Fruit fly (Drosophila melanogaster) whole organism, embryonic: ENCODE results near the gene RpS29.

Experiments
- CG10267 ChIP-seq: fragments of 200-800 bp; sonication (Bioruptor generic); optimal IDR thresholded peaks from 2 replicates; lab custom pipeline; 2018; ENCODE audit warnings: missing biosample characterization, mild to moderate bottlenecking, missing genetic modification characterization, moderate library complexity
- CG10654 ChIP-seq: fragments of 200-800 bp; sonication (Bioruptor generic); optimal IDR thresholded peaks from 2 replicates; lab custom pipeline; 2016; ENCODE audit warnings: missing biosample characterization, missing genetic modification characterization
- CG10959 ChIP-seq: fragments of 200-800 bp; sonication (Bioruptor generic); IDR thresholded peaks from 2 replicates; pipeline ENCODE4 v1.3.6; 2022; ENCODE audit warnings: missing biosample characterization, missing genetic modification characterization
- CG11723 ChIP-seq: fragments of 200-800 bp; sonication (Bioruptor generic); optimal IDR thresholded peaks from 2 replicates; lab custom pipeline; 2017; ENCODE audit warnings: missing biosample characterization, mild to moderate bottlenecking, missing genetic modification characterization
- CG12744 ChIP-seq: fragments of 200-800 bp; sonication (Bioruptor generic); optimal IDR thresholded peaks from 2 replicates; lab custom pipeline; 2016; ENCODE audit warnings: missing biosample characterization, missing genetic modification characterization
- CG13424 ChIP-seq: fragments of 200-800 bp; sonication (Bioruptor generic); optimal IDR thresholded peaks from 2 replicates; lab custom pipeline; 2019; ENCODE audit warnings: missing biosample characterization, mild to moderate bottlenecking, missing genetic modification characterization, moderate library complexity
- CG17359 ChIP-seq: fragments of 200-800 bp; sonication (Bioruptor generic); optimal IDR thresholded peaks from 3 replicates; lab custom pipeline; 2018; ENCODE audit warnings: missing biosample characterization, mild to moderate bottlenecking, missing genetic modification characterization, moderate library complexity
- CG17385 ChIP-seq: fragments of 200-800 bp; sonication (Bioruptor generic); optimal IDR thresholded peaks from 3 replicates; lab custom pipeline; 2018; ENCODE audit warnings: missing biosample characterization, mild to moderate bottlenecking, missing genetic modification characterization
- CG17802 ChIP-seq: fragments of 200-800 bp; sonication (Bioruptor generic); optimal IDR thresholded peaks from 2 replicates; lab custom pipeline; 2018; ENCODE audit warnings: missing biosample characterization, mild to moderate bottlenecking, missing genetic modification characterization, moderate library complexity
- CG17829 ChIP-seq: fragments of 200-800 bp; optimal IDR thresholded peaks from 2 replicates; lab custom pipeline; 2019; ENCODE audit warnings: missing biosample characterization, mild to moderate bottlenecking, missing genetic modification characterization, moderate library complexity
- CG17912 ChIP-seq: fragments of 200-800 bp; sonication (Bioruptor generic); optimal IDR thresholded peaks from 2 replicates; lab custom pipeline; 2018; ENCODE audit warnings: missing biosample characterization, mild to moderate bottlenecking, missing genetic modification characterization
- CG32532 ChIP-seq: fragments of 200-800 bp; sonication (Bioruptor generic); IDR thresholded peaks from 2 replicates; pipeline ENCODE4 v1.3.6; 2022; ENCODE audit warnings: missing biosample characterization, missing genetic modification characterization
- CG32772 ChIP-seq: fragments of 200-800 bp; sonication (Bioruptor generic); IDR thresholded peaks from 2 replicates; pipeline ENCODE4 v1.3.6; 2022; ENCODE audit warnings: missing biosample characterization, missing genetic modification characterization
- CG43689 ChIP-seq: fragments of 200-800 bp; sonication (Bioruptor generic); IDR thresholded peaks from 2 replicates; pipeline ENCODE4 v1.3.6; 2022; ENCODE audit warnings: missing biosample characterization, missing genetic modification characterization
- CG4404 ChIP-seq: fragments of 200-800 bp; sonication (Bioruptor generic); IDR thresholded peaks from 2 replicates; pipeline ENCODE4 v1.3.6; 2022; ENCODE audit warnings: missing biosample characterization, missing genetic modification characterization
- CG6689 ChIP-seq: fragments of 200-800 bp; sonication (Bioruptor generic); IDR thresholded peaks from 2 replicates; pipeline ENCODE4 v1.3.6; 2022; ENCODE audit warnings: missing biosample characterization, missing genetic modification characterization
- CG7745 ChIP-seq: fragments of 200-800 bp; sonication (Bioruptor generic); optimal IDR thresholded peaks from 2 replicates; lab custom pipeline; 2018; ENCODE audit warnings: missing biosample characterization, mild to moderate bottlenecking, missing genetic modification characterization, moderate library complexity
- CG9932 ChIP-seq: fragments of 200-800 bp; sonication (Bioruptor generic); IDR thresholded peaks from 2 replicates; pipeline ENCODE4 v1.3.6; 2022; ENCODE audit warnings: missing biosample characterization, missing genetic modification characterization
- CrebB ChIP-seq: fragments of 200-800 bp; sonication (Bioruptor generic); optimal IDR thresholded peaks from 3 replicates; lab custom pipeline; 2018; ENCODE audit warnings: missing biosample characterization, mild to moderate bottlenecking, missing genetic modification characterization
- Dip2 ChIP-seq: fragments of 200-800 bp; sonication (Bioruptor generic); IDR thresholded peaks from 2 replicates; pipeline ENCODE4 v1.3.6; 2022; ENCODE audit warnings: missing biosample characterization, missing genetic modification characterization
- H2.0 ChIP-seq: fragments of 200-800 bp; sonication (Bioruptor generic); IDR thresholded peaks from 2 replicates; pipeline ENCODE4 v1.3.6; 2022; ENCODE audit warnings: missing biosample characterization, missing genetic modification characterization
- Mrtf ChIP-seq: fragments of 200-800 bp; sonication (Bioruptor generic); IDR thresholded peaks from 3 replicates; pipeline ENCODE4 v1.3.6; 2022; ENCODE audit warnings: missing biosample characterization, missing genetic modification characterization
- NC2β ChIP-seq: fragments of 200-800 bp; sonication (Bioruptor generic); optimal IDR thresholded peaks from 2 replicates; lab custom pipeline; 2016; ENCODE audit warnings: missing biosample characterization, missing genetic modification characterization
- Nf-YA ChIP-seq: fragments of 200-800 bp; sonication (Bioruptor generic); IDR thresholded peaks from 2 replicates; pipeline ENCODE4 v1.3.6; 2022; ENCODE audit warnings: missing biosample characterization, missing genetic modification characterization
- NfI ChIP-seq: fragments of 200-800 bp; sonication (Bioruptor generic); optimal IDR thresholded peaks from 3 replicates; lab custom pipeline; 2018; ENCODE audit warnings: missing biosample characterization, mild to moderate bottlenecking, missing genetic modification characterization, moderate library complexity
- Ptx1 ChIP-seq: fragments of 200-800 bp; sonication (Bioruptor generic); IDR thresholded peaks from 2 replicates; pipeline ENCODE4 v1.3.6; 2022; ENCODE audit warnings: missing biosample characterization, missing genetic modification characterization
- Ravus ChIP-seq: fragments of 200-800 bp; sonication (Bioruptor generic); IDR thresholded peaks from 2 replicates; pipeline ENCODE4 v1.3.6; 2022; ENCODE audit warnings: missing biosample characterization, missing genetic modification characterization
- Spps ChIP-seq: fragments of 200-800 bp; sonication (Bioruptor generic); optimal IDR thresholded peaks from 2 replicates; lab custom pipeline; 2018; ENCODE audit warnings: missing biosample characterization, mild to moderate bottlenecking, missing genetic modification characterization
- YL-1 ChIP-seq: fragments of 200-800 bp; sonication (Bioruptor generic); optimal IDR thresholded peaks from 3 replicates; lab custom pipeline; 2017; ENCODE audit warnings: missing biosample characterization, mild to moderate bottlenecking, missing genetic modification characterization
- bbx ChIP-seq: fragments of 200-800 bp; sonication (Bioruptor generic); IDR thresholded peaks from 2 replicates; pipeline ENCODE4 v1.3.6; 2022; ENCODE audit warnings: missing biosample characterization, missing genetic modification characterization; ENCODE audit not compliant: partially characterized antibody
- bsh ChIP-seq, 2 experiments: fragments of 200-800 bp; sonication (Bioruptor generic); optimal IDR thresholded peaks; 2 replicates each; lab custom pipeline; 2017 to 2018; ENCODE audit warnings: mild to moderate bottlenecking in 2 of 2, missing biosample characterization in 2 of 2, missing genetic modification characterization in 2 of 2, moderate library complexity in 1 of 2
- caup ChIP-seq: fragments of 200-800 bp; sonication (Bioruptor generic); optimal IDR thresholded peaks from 3 replicates; lab custom pipeline; 2017; ENCODE audit warnings: missing biosample characterization, mild to moderate bottlenecking, missing genetic modification characterization, moderate library complexity; ENCODE audit not compliant: severe bottlenecking
- chif ChIP-seq, 2 experiments: fragments of 200-800 bp; sonication (Bioruptor generic); optimal IDR thresholded peaks; 3 replicates each; lab custom pipeline; 2016; ENCODE audit warnings: missing biosample characterization in 2 of 2, missing genetic modification characterization in 2 of 2
- fd102C ChIP-seq: fragments of 200-800 bp; sonication (Bioruptor generic); optimal IDR thresholded peaks from 2 replicates; lab custom pipeline; 2018; ENCODE audit warnings: missing biosample characterization, mild to moderate bottlenecking, missing genetic modification characterization, moderate library complexity
- fd96Cb ChIP-seq: fragments of 200-800 bp; sonication (Bioruptor generic); optimal IDR thresholded peaks from 2 replicates; lab custom pipeline; 2018; ENCODE audit warnings: missing biosample characterization, mild to moderate bottlenecking, missing genetic modification characterization, moderate library complexity
- jigr1 ChIP-seq: fragments of 200-800 bp; sonication (Bioruptor generic); IDR thresholded peaks from 3 replicates; pipeline ENCODE4 v1.3.6; 2022; ENCODE audit warnings: missing biosample characterization, missing genetic modification characterization
- jing ChIP-seq: fragments of 200-800 bp; sonication (Bioruptor generic); optimal IDR thresholded peaks from 2 replicates; lab custom pipeline; 2018; ENCODE audit warnings: missing biosample characterization, mild to moderate bottlenecking, missing genetic modification characterization
- kay ChIP-seq: fragments of 200-800 bp; sonication (Bioruptor generic); optimal IDR thresholded peaks from 2 replicates; lab custom pipeline; 2016; ENCODE audit warnings: missing biosample characterization, missing genetic modification characterization
- klu ChIP-seq: fragments of 200-800 bp; sonication (Bioruptor generic); IDR thresholded peaks from 2 replicates; pipeline ENCODE4 v1.3.6; 2022; ENCODE audit warnings: missing biosample characterization, missing genetic modification characterization
- nom ChIP-seq: fragments of 200-800 bp; sonication (Bioruptor generic); optimal IDR thresholded peaks from 2 replicates; lab custom pipeline; 2017; ENCODE audit warnings: missing biosample characterization, missing genetic modification characterization, mild to moderate bottlenecking, moderate library complexity, missing genetic modification reagents
- p53 ChIP-seq: fragments of 200-800 bp; sonication (Bioruptor generic); optimal IDR thresholded peaks from 2 replicates; lab custom pipeline; 2016; ENCODE audit warnings: missing biosample characterization, missing genetic modification characterization
- pho ChIP-seq: fragments of 200-800 bp; sonication (Bioruptor generic); optimal IDR thresholded peaks from 2 replicates; lab custom pipeline; 2016; ENCODE audit warnings: missing biosample characterization, missing genetic modification characterization
- pita ChIP-seq: fragments of 200-800 bp; sonication (Bioruptor generic); optimal IDR thresholded peaks from 2 replicates; lab custom pipeline; 2017; ENCODE audit warnings: missing biosample characterization, mild to moderate bottlenecking, missing genetic modification characterization
- row ChIP-seq: fragments of 200-800 bp; sonication (Bioruptor generic); IDR thresholded peaks from 3 replicates; pipeline ENCODE4 v1.3.6; 2022; ENCODE audit warnings: missing biosample characterization, missing genetic modification characterization
- salm ChIP-seq: fragments of 200-800 bp; sonication (Bioruptor generic); optimal IDR thresholded peaks from 2 replicates; lab custom pipeline; 2018; ENCODE audit warnings: missing biosample characterization, mild to moderate bottlenecking, missing genetic modification characterization
- scrt ChIP-seq: fragments of 200-800 bp; sonication (Bioruptor generic); optimal IDR thresholded peaks from 2 replicates; lab custom pipeline; 2018; ENCODE audit warnings: missing biosample characterization, mild to moderate bottlenecking, missing genetic modification characterization, moderate library complexity
- sd ChIP-seq: fragments of 200-800 bp; sonication (Bioruptor generic); optimal IDR thresholded peaks from 3 replicates; lab custom pipeline; 2018; ENCODE audit warnings: missing biosample characterization, mild to moderate bottlenecking, missing genetic modification characterization, moderate library complexity
- sug ChIP-seq: fragments of 200-800 bp; optimal IDR thresholded peaks from 2 replicates; lab custom pipeline; 2019; ENCODE audit warnings: missing biosample characterization, mild to moderate bottlenecking, missing genetic modification characterization, moderate library complexity
- trem ChIP-seq: fragments of 200-800 bp; optimal IDR thresholded peaks from 3 replicates; lab custom pipeline; 2019; ENCODE audit warnings: missing biosample characterization, mild to moderate bottlenecking, missing genetic modification characterization, moderate library complexity
- zen2 ChIP-seq: fragments of 200-800 bp; sonication (Bioruptor generic); IDR thresholded peaks from 3 replicates; pipeline ENCODE4 v1.3.6; 2022; ENCODE audit warnings: missing biosample characterization, missing genetic modification characterization; ENCODE audit not compliant: partially characterized antibody

The RpS29 gene

dm6 chr3R:9791177-9791806 is 13.4 kb downstream of the RpS29 start, which contains the start of the genes CG12945 and CG8507 (continued):
- TF ChIP-seq CG9932 (GFP tag; lab: Robert Waterston, UW) (peak; percentile 67), CG17359 (tag; lab: Kevin White, UChicago) (no peak), row (GFP tag; lab: Robert Waterston, UW) (peak; percentile 93), p53 (GFP tag; lab: Kevin White, UChicago) (no peak), fd102C (GFP tag; lab: Kevin White, UChicago) (no peak), chif (GFP tag; optimal IDR thresholded peaks at IDR 0.05; lab: Kevin White, UChicago) (peak in 1 of 2 experiments; percentile 37), Nf-YA (no peak), sug (tag; lab: Kevin White, UChicago) (peak; percentile 71), klu (GFP tag; lab: Robert Waterston, UW) (no peak), caup (GFP tag; lab: Kevin White, UChicago) (no peak), CG17912 (GFP tag; lab: Kevin White, UChicago) (no peak), salm (no peak), CG7745 (no peak), bbx (0 out of 2 replicates have a peak, but pooled peaks have one; percentile 18), jing (no peak), CG17802 (tag; lab: Kevin White, UChicago) (no peak), CG10654 (GFP tag; lab: Kevin White, UChicago) (peak; percentile 4), jigr1 (GFP tag; lab: Robert Waterston, UW) (no peak), CG11723 (GFP tag; lab: Kevin White, UChicago) (no peak), trem (tag; lab: Kevin White, UChicago) (peak; percentile 34), Mrtf (GFP tag; lab: Robert Waterston, UW) (no peak), scrt (GFP tag; lab: Kevin White, UChicago) (no peak), Spps (no peak), zen2 (GFP tag; lab: Robert Waterston, UW) (no peak), pita (GFP tag; lab: Kevin White, UChicago) (no peak), CG13424 (peak; percentile 67), CG17829 (tag; lab: Kevin White, UChicago) (peak; percentile 54), CG6689 (0 out of 2 replicates have a peak, but pooled peaks have one; percentile 9), NfI (GFP tag; lab: Kevin White, UChicago) (peak; percentile 41), CG43689 (no peak), Ravus (no peak), pho (peak; percentile 33), bsh (GFP tag; optimal IDR thresholded peaks at IDR 0.05; lab: Kevin White, UChicago) (peak in 1 of 2 experiments; percentile 20), CG10267 (tag; lab: Kevin White, UChicago) (peak; percentile 35), nom (GFP tag; lab: Kevin White, UChicago) (peak; percentile 8), H2.0 (no peak), YL-1 (GFP tag; lab: Kevin White, UChicago) (peak; percentile 47), Ptx1 (GFP tag; lab: Robert Waterston, UW) (peak; percentile 44), Dip2 (GFP tag; lab: Robert Waterston, UW) (no peak), CG4404 (peak; percentile 37; the same call in 1 of the 2 replicates), CrebB (no peak), CG32532 (GFP tag; lab: Robert Waterston, UW) (no peak; the same call in 1 of the 2 replicates), NC2β (no peak), kay (GFP tag; lab: Kevin White, UChicago) (peak; percentile 21), CG12744 (GFP tag; lab: Kevin White, UChicago) (peak; percentile 43), CG32772 (GFP tag; lab: Robert Waterston, UW) (no peak), sd (no peak), CG10959 (no peak), fd96Cb (tag; lab: Kevin White, UChicago) (no peak), CG17385 (GFP tag; lab: Kevin White, UChicago) (no peak)
